Worm (Caenorhabditis elegans) whole organism, L1 larva: ENCODE measurements around the gene idpb-3.

ENCODE experiments used
- irx-1 ChIP-seq: sonication (generic microtip); optimal IDR thresholded peaks from 2 replicates; lab custom pipeline; 2016; ENCODE audit warnings: missing genetic modification characterization, missing compliant biosample characterization
- pax-3 ChIP-seq: fragments of 200-800 bp; sonication (Bioruptor generic); optimal IDR thresholded peaks from 2 replicates; lab custom pipeline; 2018; ENCODE audit warnings: mild to moderate bottlenecking, missing genetic modification characterization, moderate library complexity, missing compliant biosample characterization

- no peak for TF ChIP-seq pax-3 (tag; lab: Kevin White, UChicago)
- TF ChIP-seq irx-1 (tag; lab: Kevin White, UChicago), result no peak
These were observed 10.5 kb upstream of the idpb-3 start, which contains the start of gene F09C12.8 for ce11 chrII:5112082-5112481.
